Worm (Caenorhabditis elegans): ENCODE data around the gene tram-1.

The tram-1 gene

ce11 chrIV:10232456-10232855 lies 11.4 kb upstream of the tram-1 start, which contains the start of gene F01G10.4:
Gene F01G10.4, minus strand, starts transcription at chrIV:10232556.
- TF ChIP-seq nhr-11 (tag; optimal IDR thresholded peaks at IDR 0.05) = no peak
- TF ChIP-seq pax-1 (tag; optimal IDR thresholded peaks at IDR 0.05) = no peak
- TF ChIP-seq hlh-6 (tag; optimal IDR thresholded peaks at IDR 0.05) = no peak
- no peak for TF ChIP-seq ceh-18 (tag; optimal IDR thresholded peaks at IDR 0.05)
- TF ChIP-seq F13H6.1 (tag; optimal IDR thresholded peaks at IDR 0.05) = no peak

- no peak for TF ChIP-seq ceh-2 (tag; optimal IDR thresholded peaks at IDR 0.05)
- no peak for TF ChIP-seq zip-5 (tag; optimal IDR thresholded peaks at IDR 0.05)
- no peak for TF ChIP-seq hlh-6 (tag; optimal IDR thresholded peaks at IDR 0.05)
- no peak for TF ChIP-seq ceh-45 (GFP tag; IDR thresholded peaks at IDR 0.05)
- no peak for TF ChIP-seq syd-9 (tag; optimal IDR thresholded peaks at IDR 0.05)
- no peak for TF ChIP-seq eyg-1 (tag; optimal IDR thresholded peaks at IDR 0.05)
- no peak for TF ChIP-seq ttx-3 (tag; optimal IDR thresholded peaks at IDR 0.05)
- TF ChIP-seq lin-11 (tag; optimal IDR thresholded peaks at IDR 0.05) = no peak
- no peak for TF ChIP-seq che-1 (tag; optimal IDR thresholded peaks at IDR 0.05)
- no peak for TF ChIP-seq unc-3 (GFP tag; conservative IDR thresholded peaks at IDR 0.05)
- no peak for TF ChIP-seq unc-3 (tag; optimal IDR thresholded peaks at IDR 0.05)
- TF ChIP-seq sox-2 (GFP tag; IDR thresholded peaks at IDR 0.05) = no peak
- TF ChIP-seq gmeb-2 (tag; optimal IDR thresholded peaks at IDR 0.05) = no peak
- no peak for TF ChIP-seq ceh-6 (GFP tag; optimal IDR thresholded peaks at IDR 0.05)
- TF ChIP-seq pha-4 (tag; optimal IDR thresholded peaks at IDR 0.05) = no peak
- no peak for TF ChIP-seq pha-2 (tag; optimal IDR thresholded peaks at IDR 0.05)
- TF ChIP-seq pax-1 (tag; optimal IDR thresholded peaks at IDR 0.05) = no peak
Observed at ce11 chrIV:10230971-10231370, 9.9 kb upstream of the tram-1 start, which contains the start of gene F01G10.5. Gene F01G10.5, minus strand, starts transcription at chrIV:10231071.

DNA sequence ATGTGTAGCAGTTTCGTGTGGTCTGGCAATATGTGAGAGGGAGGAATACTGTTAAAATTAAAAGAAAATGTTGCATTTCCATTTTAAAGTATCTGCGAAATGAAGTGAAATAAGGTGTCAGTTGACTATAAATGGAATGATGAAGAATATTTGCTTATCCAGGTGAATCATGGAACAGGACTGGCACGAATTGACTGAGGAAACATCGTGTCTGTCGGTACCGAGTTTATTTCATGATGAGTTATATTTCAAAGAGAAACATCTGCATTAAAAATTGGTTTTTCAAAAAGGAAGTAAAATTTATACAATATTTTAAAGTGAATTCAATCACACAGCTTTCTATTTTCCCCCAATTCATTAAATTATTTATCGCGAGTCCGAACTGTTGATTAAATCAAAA lies 6.4 kb upstream of the tram-1 start, which contains the start of gene F01G10.6:
Gene F01G10.6, minus strand, starts transcription at position 101 of the 400 bp plus-strand sequence.
- TF ChIP-seq dve-1 (tag; optimal IDR thresholded peaks at IDR 0.05) = no peak
- no peak for TF ChIP-seq pros-1 (tag; optimal IDR thresholded peaks at IDR 0.05)
- no peak for TF ChIP-seq ceh-6 (GFP tag; optimal IDR thresholded peaks at IDR 0.05)
- no peak for TF ChIP-seq ceh-31 (tag; optimal IDR thresholded peaks at IDR 0.05)
- TF ChIP-seq pag-3 (tag; optimal IDR thresholded peaks at IDR 0.05; ENCODE audit: borderline replicate concordance) = no peak
- no peak for TF ChIP-seq pax-1 (tag; optimal IDR thresholded peaks at IDR 0.05)
- TF ChIP-seq K09A11.1 (tag; optimal IDR thresholded peaks at IDR 0.05; ENCODE audit: insufficient read depth) = no peak
- no peak for TF ChIP-seq pha-4 (tag; optimal IDR thresholded peaks at IDR 0.05)
- no peak for TF ChIP-seq K02D7.2 (tag; optimal IDR thresholded peaks at IDR 0.05)
- TF ChIP-seq lim-6 (tag; optimal IDR thresholded peaks at IDR 0.05) = no peak
- TF ChIP-seq hlh-15 (tag; optimal IDR thresholded peaks at IDR 0.05) = no peak
- TF ChIP-seq unc-55 (GFP tag; optimal IDR thresholded peaks at IDR 0.05) = no peak
- no peak for TF ChIP-seq ceh-24 (tag; optimal IDR thresholded peaks at IDR 0.05)
- no peak for TF ChIP-seq ttx-3 (tag; optimal IDR thresholded peaks at IDR 0.05)
- TF ChIP-seq eyg-1 (tag; optimal IDR thresholded peaks at IDR 0.05) = no peak
- TF ChIP-seq tbx-7 (tag; optimal IDR thresholded peaks at IDR 0.05) = no peak
- no peak for TF ChIP-seq F13H6.1 (tag; optimal IDR thresholded peaks at IDR 0.05)
- no peak for TF ChIP-seq hlh-13 (GFP tag; optimal IDR thresholded peaks at IDR 0.05)
- TF ChIP-seq ceh-2 (tag; optimal IDR thresholded peaks at IDR 0.05) = no peak
- TF ChIP-seq sdc-2 (tag; optimal IDR thresholded peaks at IDR 0.05) = no peak

ce11 chrIV:10223723-10224122 lies 2.6 kb upstream of the tram-1 start, which contains the start of gene nas-12:
Gene nas-12, plus strand, starts transcription at chrIV:10224023.
- TF ChIP-seq C08G9.2 (tag; optimal IDR thresholded peaks at IDR 0.05) (no peak), pax-1 (tag; optimal IDR thresholded peaks at IDR 0.05) (no peak), unc-55 (GFP tag; optimal IDR thresholded peaks at IDR 0.05) (no peak), ets-4 (tag; optimal IDR thresholded peaks at IDR 0.05) (no peak), T23F11.4 (GFP tag; optimal IDR thresholded peaks at IDR 0.05) (no peak), unc-42 (tag; optimal IDR thresholded peaks at IDR 0.05) (no peak), madf-2 (tag; optimal IDR thresholded peaks at IDR 0.05) (no peak), ztf-16 (tag; optimal IDR thresholded peaks at IDR 0.05) (no peak), hlh-6 (tag; optimal IDR thresholded peaks at IDR 0.05) (no peak), elt-4 (tag; optimal IDR thresholded peaks at IDR 0.05) (no peak), ceh-22 (tag; optimal IDR thresholded peaks at IDR 0.05) (no peak), fkh-6 (tag; optimal IDR thresholded peaks at IDR 0.05) (no peak), ceh-45 (GFP tag; IDR thresholded peaks at IDR 0.05) (no peak)

Measured in whole organism, late embryonic.